Fruit fly (Drosophila melanogaster) whole organism, prepupa: ENCODE data around the gene CG32170.

Experiments
- CG11294 ChIP-seq: fragments of 200-800 bp; sonication (Bioruptor generic); IDR thresholded peaks from 2 replicates; pipeline ENCODE4 v1.3.6; 2022; ENCODE audit warnings: missing biosample characterization, missing genetic modification characterization
- CG11762 ChIP-seq: fragments of 200-800 bp; sonication (Bioruptor generic); optimal IDR thresholded peaks from 3 replicates; lab custom pipeline; 2016; ENCODE audit warnings: missing biosample characterization, missing genetic modification characterization; ENCODE audit not compliant: insufficient read depth
- CG15336 ChIP-seq: fragments of 200-800 bp; sonication (Bioruptor generic); IDR thresholded peaks from 2 replicates; pipeline ENCODE4 v1.3.6; 2022; ENCODE audit warnings: missing biosample characterization, missing genetic modification characterization
- CG1621 ChIP-seq: fragments of 200-800 bp; sonication (Bioruptor generic); optimal IDR thresholded peaks from 3 replicates; lab custom pipeline; 2018; ENCODE audit warnings: missing biosample characterization, mild to moderate bottlenecking, missing genetic modification characterization
- CG16779 ChIP-seq: fragments of 200-800 bp; sonication (Bioruptor generic); optimal IDR thresholded peaks from 3 replicates; lab custom pipeline; 2017; ENCODE audit warnings: missing biosample characterization, mild to moderate bottlenecking, missing genetic modification characterization
- CG3032 ChIP-seq: fragments of 200-800 bp; optimal IDR thresholded peaks from 2 replicates; lab custom pipeline; 2019; ENCODE audit warnings: missing biosample characterization, mild to moderate bottlenecking, missing genetic modification characterization, moderate library complexity
- CG31627 ChIP-seq: fragments of 200-800 bp; sonication (Bioruptor generic); optimal IDR thresholded peaks from 3 replicates; lab custom pipeline; 2016; ENCODE audit warnings: missing biosample characterization, missing genetic modification characterization
- CG32006 ChIP-seq: fragments of 200-800 bp; sonication (Bioruptor generic); optimal IDR thresholded peaks from 3 replicates; lab custom pipeline; 2017; ENCODE audit warnings: missing biosample characterization, mild to moderate bottlenecking, missing genetic modification characterization
- CG4318 ChIP-seq: fragments of 200-800 bp; sonication (Bioruptor generic); optimal IDR thresholded peaks from 3 replicates; lab custom pipeline; 2017; ENCODE audit warnings: missing biosample characterization, mild to moderate bottlenecking, missing genetic modification characterization
- CG6163 ChIP-seq: fragments of 200-800 bp; sonication (Bioruptor generic); IDR thresholded peaks from 3 replicates; pipeline ENCODE4 v1.3.6; 2022; ENCODE audit warnings: missing biosample characterization, missing genetic modification characterization
- CG6276 ChIP-seq: fragments of 200-800 bp; sonication (Bioruptor generic); optimal IDR thresholded peaks from 2 replicates; lab custom pipeline; 2017; ENCODE audit warnings: missing biosample characterization, mild to moderate bottlenecking, missing genetic modification characterization
- CG6792 ChIP-seq: fragments of 200-800 bp; sonication (Bioruptor generic); optimal IDR thresholded peaks from 3 replicates; lab custom pipeline; 2016; ENCODE audit warnings: missing biosample characterization, missing genetic modification characterization
- CG6808 ChIP-seq: fragments of 200-800 bp; sonication (Bioruptor generic); optimal IDR thresholded peaks from 3 replicates; lab custom pipeline; 2017; ENCODE audit warnings: missing biosample characterization, missing genetic modification characterization, mild to moderate bottlenecking, moderate library complexity, missing genetic modification reagents
- CG6854 ChIP-seq: fragments of 200-800 bp; sonication (Bioruptor generic); optimal IDR thresholded peaks from 2 replicates; lab custom pipeline; 2017; ENCODE audit warnings: missing biosample characterization, mild to moderate bottlenecking, missing genetic modification characterization
- CG7368 ChIP-seq: fragments of 200-800 bp; sonication (Bioruptor generic); optimal IDR thresholded peaks from 3 replicates; lab custom pipeline; 2016; ENCODE audit warnings: missing biosample characterization, missing genetic modification characterization
- CG8119 ChIP-seq: fragments of 200-800 bp; sonication (Bioruptor generic); IDR thresholded peaks from 3 replicates; pipeline ENCODE4 v1.3.6; 2022; ENCODE audit warnings: missing biosample characterization, missing genetic modification characterization
- CG8319 ChIP-seq: fragments of 200-800 bp; sonication (Bioruptor generic); optimal IDR thresholded peaks from 3 replicates; lab custom pipeline; 2016; ENCODE audit warnings: missing biosample characterization, missing genetic modification characterization
- CG8632 ChIP-seq: fragments of 200-800 bp; sonication (Bioruptor generic); optimal IDR thresholded peaks from 3 replicates; lab custom pipeline; 2016; ENCODE audit warnings: missing biosample characterization, missing genetic modification characterization
- Eip75B ChIP-seq: fragments of 200-800 bp; sonication (Bioruptor generic); optimal IDR thresholded peaks from 3 replicates; lab custom pipeline; 2016; ENCODE audit warnings: missing biosample characterization, missing genetic modification characterization
- Eip78C ChIP-seq: fragments of 200-800 bp; sonication (Bioruptor generic); peaks from one replicate; lab custom pipeline; 2016; ENCODE audit warnings: missing biosample characterization, missing genetic modification characterization
- Eip93F ChIP-seq: fragments of 200-800 bp; sonication (Bioruptor generic); optimal IDR thresholded peaks from 2 replicates; lab custom pipeline; 2016; ENCODE audit warnings: missing biosample characterization, mild to moderate bottlenecking, missing genetic modification characterization
- Ets21C ChIP-seq: fragments of 200-800 bp; sonication (Bioruptor generic); optimal IDR thresholded peaks from 3 replicates; lab custom pipeline; 2016; ENCODE audit warnings: missing biosample characterization, missing genetic modification characterization
- Ets96B ChIP-seq: fragments of 200-800 bp; optimal IDR thresholded peaks from 2 replicates; lab custom pipeline; 2019; ENCODE audit warnings: missing biosample characterization, mild to moderate bottlenecking, missing genetic modification characterization, moderate library complexity
- Gug ChIP-seq: fragments of 200-800 bp; sonication (Bioruptor generic); IDR thresholded peaks from 2 replicates; pipeline ENCODE4 v1.3.6; 2022; ENCODE audit warnings: missing biosample characterization, missing genetic modification characterization
- Hr38 ChIP-seq: sonication (Bioruptor generic); optimal IDR thresholded peaks from 2 replicates; lab custom pipeline; 2016; ENCODE audit warnings: missing biosample characterization, missing genetic modification characterization
- Hr39 ChIP-seq: fragments of 200-800 bp; sonication (Bioruptor generic); optimal IDR thresholded peaks from 2 replicates; lab custom pipeline; 2016; ENCODE audit warnings: missing biosample characterization, missing genetic modification characterization
- Hr4 ChIP-seq: fragments of 200-800 bp; sonication (Bioruptor generic); optimal IDR thresholded peaks from 3 replicates; lab custom pipeline; 2016; ENCODE audit warnings: missing biosample characterization, missing genetic modification characterization
- Lpt ChIP-seq: fragments of 200-800 bp; sonication (Bioruptor generic); optimal IDR thresholded peaks from 3 replicates; lab custom pipeline; 2016; ENCODE audit warnings: missing biosample characterization, missing genetic modification characterization
- Met ChIP-seq: fragments of 200-800 bp; sonication (Bioruptor generic); optimal IDR thresholded peaks from 3 replicates; lab custom pipeline; 2016; ENCODE audit warnings: missing biosample characterization, missing genetic modification characterization
- OdsH ChIP-seq: fragments of 200-800 bp; sonication (Bioruptor generic); optimal IDR thresholded peaks from 3 replicates; lab custom pipeline; 2016; ENCODE audit warnings: missing biosample characterization, missing genetic modification characterization
- Smox ChIP-seq: fragments of 200-800 bp; sonication (Bioruptor generic); optimal IDR thresholded peaks from 3 replicates; lab custom pipeline; 2016; ENCODE audit warnings: missing biosample characterization, missing genetic modification characterization
- Sox102F ChIP-seq: fragments of 200-800 bp; sonication (Bioruptor generic); optimal IDR thresholded peaks from 2 replicates; lab custom pipeline; 2016; ENCODE audit warnings: missing biosample characterization, mild to moderate bottlenecking, missing genetic modification characterization
- Sox14 ChIP-seq: fragments of 200-800 bp; sonication (Bioruptor generic); optimal IDR thresholded peaks from 3 replicates; lab custom pipeline; 2016; ENCODE audit warnings: missing biosample characterization, missing genetic modification characterization
- achi ChIP-seq: fragments of 200-800 bp; sonication (Bioruptor generic); optimal IDR thresholded peaks from 3 replicates; lab custom pipeline; 2016; ENCODE audit warnings: missing biosample characterization, missing genetic modification characterization
- acj6 ChIP-seq: fragments of 200-800 bp; sonication (Bioruptor generic); optimal IDR thresholded peaks from 3 replicates; lab custom pipeline; 2016; ENCODE audit warnings: missing biosample characterization, missing genetic modification characterization
- cyc ChIP-seq: fragments of 200-800 bp; sonication (Bioruptor generic); optimal IDR thresholded peaks from 3 replicates; lab custom pipeline; 2016; ENCODE audit warnings: missing biosample characterization, missing genetic modification characterization
- dsx ChIP-seq: fragments of 200-800 bp; optimal IDR thresholded peaks from 3 replicates; lab custom pipeline; 2019; ENCODE audit warnings: missing biosample characterization, mild to moderate bottlenecking, missing genetic modification characterization, moderate library complexity; ENCODE audit not compliant: poor library complexity, severe bottlenecking
- eg ChIP-seq: fragments of 200-800 bp; sonication (Bioruptor generic); IDR thresholded peaks from 3 replicates; pipeline ENCODE4 v1.3.6; 2022; ENCODE audit warnings: missing biosample characterization, missing genetic modification characterization
- lz ChIP-seq: fragments of 200-800 bp; sonication (Bioruptor generic); optimal IDR thresholded peaks from 3 replicates; lab custom pipeline; 2016; ENCODE audit warnings: missing biosample characterization, missing genetic modification characterization
- pdm3 ChIP-seq: fragments of 200-800 bp; sonication (Bioruptor generic); optimal IDR thresholded peaks from 3 replicates; lab custom pipeline; 2016; ENCODE audit warnings: missing biosample characterization, missing genetic modification characterization
- salr ChIP-seq, 2 experiments: fragments of 200-800 bp; sonication (Bioruptor generic); optimal IDR thresholded peaks; 3 replicates each; lab custom pipeline; 2016 to 2018; ENCODE audit warnings: missing biosample characterization in 2 of 2, missing genetic modification characterization in 2 of 2, mild to moderate bottlenecking in 1 of 2
- spab ChIP-seq: fragments of 200-800 bp; sonication (Bioruptor generic); optimal IDR thresholded peaks from 2 replicates; lab custom pipeline; 2017; ENCODE audit warnings: missing biosample characterization, mild to moderate bottlenecking, missing genetic modification characterization, missing genetic modification reagents
- svp ChIP-seq: fragments of 200-800 bp; sonication (Bioruptor generic); peaks from one replicate; lab custom pipeline; 2016; ENCODE audit warnings: missing biosample characterization, missing genetic modification characterization
- vri ChIP-seq: fragments of 200-800 bp; sonication (Bioruptor generic); optimal IDR thresholded peaks from 3 replicates; lab custom pipeline; 2016; ENCODE audit warnings: missing biosample characterization, mild to moderate bottlenecking, missing genetic modification characterization

CG32170 gene

DNA sequence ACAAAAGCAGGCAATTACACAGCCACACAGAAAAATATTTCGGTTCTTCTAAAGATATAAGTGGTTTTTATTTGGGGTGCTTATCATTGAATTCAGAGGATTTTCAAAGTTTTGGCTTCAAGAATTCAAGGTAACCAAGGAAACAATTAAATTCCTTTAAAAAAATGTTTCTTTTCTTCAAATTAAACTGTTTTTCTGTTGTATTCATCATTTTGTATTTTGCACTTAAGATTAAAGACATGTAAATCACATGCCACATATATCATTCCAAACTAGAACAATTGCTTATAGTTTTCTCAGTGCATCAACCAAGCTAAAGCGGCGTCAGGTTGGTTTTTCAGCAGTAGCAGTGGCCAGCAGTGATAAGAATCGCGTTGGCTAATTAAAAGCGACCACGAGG, 36.6 kb upstream of the CG32170 start (continued):
- TF ChIP-seq Sox102F (GFP tag; lab: Kevin White, UChicago) = no peak
- TF ChIP-seq CG11294 (GFP tag; lab: Robert Waterston, UW) = no peak
- TF ChIP-seq Eip78C = peak; percentile 66
- no peak for TF ChIP-seq CG7368 (GFP tag; lab: Kevin White, UChicago)
- TF ChIP-seq CG11762 (GFP tag; lab: Kevin White, UChicago) = no peak
- no peak for TF ChIP-seq CG6854 (GFP tag; lab: Kevin White, UChicago)
- no peak for TF ChIP-seq Hr38 (GFP tag; lab: Kevin White, UChicago)
- TF ChIP-seq Lpt = no peak
- TF ChIP-seq Ets96B = no peak
- no peak for TF ChIP-seq cyc
- no peak for TF ChIP-seq CG15336 (GFP tag; lab: Robert Waterston, UW)

dm6 chr3L:16842087-16842567, 35.0 kb upstream of the CG32170 start, which contains the start of gene TSG101:
Gene TSG101, plus strand, starts transcription at chr3L:16842294.
- TF ChIP-seq svp (GFP tag; lab: Kevin White, UChicago) (no peak), Ets21C (GFP tag; lab: Kevin White, UChicago) (no peak), salr (GFP tag; optimal IDR thresholded peaks at IDR 0.05; lab: Kevin White, UChicago) (no peak), CG32006 (GFP tag; lab: Kevin White, UChicago) (no peak), CG8632 (GFP tag; lab: Kevin White, UChicago) (no peak), CG7368 (GFP tag; lab: Kevin White, UChicago) (no peak), Eip78C (peak; percentile 62), eg (GFP tag; lab: Robert Waterston, UW) (no peak), CG3032 (tag; lab: Kevin White, UChicago) (peak; percentile 19), lz (GFP tag; lab: Kevin White, UChicago) (peak; percentile 11), dsx (GFP tag; lab: Kevin White, UChicago) (peak; percentile 54), Ets96B (no peak), CG6808 (GFP tag; lab: Kevin White, UChicago) (peak; percentile 99), CG16779 (no peak), vri (GFP tag; lab: Kevin White, UChicago) (no peak), CG8119 (no peak), Sox14 (GFP tag; lab: Kevin White, UChicago) (peak; percentile 50)
- TF ChIP-seq, all 60 proteins: peak for 6

DNA sequence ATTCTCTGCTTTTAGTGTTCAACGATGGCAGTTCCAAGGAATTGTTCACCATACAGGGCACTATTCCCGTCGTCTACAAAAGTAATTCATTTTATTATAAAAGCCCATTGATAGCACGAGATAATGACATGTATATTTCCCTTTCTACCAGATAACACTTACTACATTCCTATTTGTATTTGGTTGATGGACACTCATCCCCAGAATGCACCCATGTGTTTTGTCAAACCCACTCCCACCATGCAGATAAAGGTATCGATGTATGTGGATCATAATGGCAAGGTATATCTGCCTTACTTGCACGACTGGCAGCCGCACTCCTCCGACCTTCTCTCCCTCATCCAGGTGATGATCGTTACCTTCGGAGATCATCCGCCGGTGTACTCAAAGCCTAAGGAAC, 34.2 kb upstream of the CG32170 start:
- TF ChIP-seq CG32006 (GFP tag; lab: Kevin White, UChicago) = no peak
- no peak for TF ChIP-seq CG15336 (GFP tag; lab: Robert Waterston, UW)
- no peak for TF ChIP-seq CG6792 (GFP tag; lab: Kevin White, UChicago)
- TF ChIP-seq Smox (GFP tag; lab: Kevin White, UChicago) = no peak
- TF ChIP-seq Ets21C (GFP tag; lab: Kevin White, UChicago) = no peak
- no peak for TF ChIP-seq svp (GFP tag; lab: Kevin White, UChicago)
- no peak for TF ChIP-seq CG4318 (GFP tag; lab: Kevin White, UChicago)
- no peak for TF ChIP-seq spab
- TF ChIP-seq CG31627 (GFP tag; lab: Kevin White, UChicago) = no peak
- no peak for TF ChIP-seq Hr4

DNA sequence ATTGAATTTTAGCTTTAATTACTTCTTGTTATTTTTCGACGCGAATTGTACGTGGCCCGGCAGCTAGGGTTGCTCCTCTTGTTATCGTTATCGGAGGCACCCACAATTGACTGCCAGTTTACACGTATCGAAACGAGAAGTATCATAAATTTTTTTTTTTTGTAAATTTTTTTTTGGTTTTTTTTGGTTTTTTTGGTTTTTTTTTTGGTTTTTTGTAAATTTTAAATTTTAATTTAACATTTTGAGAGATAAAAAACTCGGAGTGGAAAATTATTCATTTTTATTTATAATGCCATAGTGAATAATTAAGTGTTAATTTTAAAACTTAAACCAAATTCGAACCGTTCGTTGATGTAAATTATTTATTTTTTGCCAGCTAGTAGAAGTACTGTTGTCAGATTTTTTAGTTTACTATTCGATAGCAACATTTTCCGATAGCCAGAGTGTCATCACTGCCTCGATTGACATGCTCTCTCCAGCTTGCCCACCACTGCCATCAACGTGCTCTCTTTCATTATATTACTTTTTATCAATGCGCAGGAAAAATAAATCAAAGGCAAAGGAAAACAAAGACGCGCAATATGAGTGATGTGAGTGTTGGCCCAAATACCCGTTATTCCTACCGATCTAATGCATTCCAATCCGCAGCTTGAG, 32.1 kb upstream of the CG32170 start, which contains the start of the genes kud and Zcchc7:
Gene kud, minus strand, starts transcription at position 72 of the 654 bp plus-strand sequence.
Gene Zcchc7, plus strand, starts transcription at position 467 of the 654 bp plus-strand sequence.
- no peak for TF ChIP-seq CG1621 (tag; lab: Kevin White, UChicago)
- TF ChIP-seq CG4318 (GFP tag; lab: Kevin White, UChicago) = no peak
- TF ChIP-seq pdm3 (GFP tag; lab: Kevin White, UChicago) = no peak
- no peak for TF ChIP-seq Lpt
- no peak for TF ChIP-seq CG32006 (GFP tag; lab: Kevin White, UChicago)
- no peak for TF ChIP-seq OdsH (GFP tag; lab: Kevin White, UChicago)
- peak; percentile 48 for TF ChIP-seq CG11762 (GFP tag; lab: Kevin White, UChicago)
- peak; percentile 77 for TF ChIP-seq CG3032 (tag; lab: Kevin White, UChicago)
- TF ChIP-seq CG8319 (GFP tag; lab: Kevin White, UChicago) = no peak
- TF ChIP-seq salr (GFP tag; optimal IDR thresholded peaks at IDR 0.05; lab: Kevin White, UChicago) = no peak
- no peak for TF ChIP-seq Hr39
- no peak for TF ChIP-seq achi (GFP tag; lab: Kevin White, UChicago)
- TF ChIP-seq CG8632 (GFP tag; lab: Kevin White, UChicago) = no peak
- TF ChIP-seq Smox (GFP tag; lab: Kevin White, UChicago) = no peak
- TF ChIP-seq Gug = peak; percentile 37; the same call in 1 of the 2 replicates
- no peak for TF ChIP-seq svp (GFP tag; lab: Kevin White, UChicago)
- no peak for TF ChIP-seq CG6163 (GFP tag; lab: Robert Waterston, UW)
- TF ChIP-seq Eip93F = no peak
- TF ChIP-seq dsx (GFP tag; lab: Kevin White, UChicago) = peak; percentile 87
- TF ChIP-seq Eip75B (GFP tag; lab: Kevin White, UChicago) = no peak
- TF ChIP-seq CG6276 (GFP tag; lab: Kevin White, UChicago) = no peak
- no peak for TF ChIP-seq Ets21C (GFP tag; lab: Kevin White, UChicago)
- TF ChIP-seq Sox14 (GFP tag; lab: Kevin White, UChicago) = peak; percentile 73
- TF ChIP-seq acj6 (GFP tag; lab: Kevin White, UChicago) = peak; percentile 73
- TF ChIP-seq Met (GFP tag; lab: Kevin White, UChicago) = no peak
